Fruit fly (Drosophila melanogaster): ENCODE results near the gene ine.

Gene ine

dm6 chr2L:4442010-4442587, 34.7 kb downstream of the ine start, which contains the start of the genes Sfp24F and CG15432 (continued):
- TF ChIP-seq CG6765 (GFP tag; optimal IDR thresholded peaks at IDR 0.05), result no peak
- TF ChIP-seq dimm (GFP tag; IDR thresholded peaks at IDR 0.05), result no peak
- no peak for TF ChIP-seq lbe (GFP tag; optimal IDR thresholded peaks at IDR 0.05)
- no peak for TF ChIP-seq CG9932 (GFP tag; IDR thresholded peaks at IDR 0.05)
- TF ChIP-seq jigr1 (GFP tag; IDR thresholded peaks at IDR 0.05), result no peak
- no peak for TF ChIP-seq wek (GFP tag; optimal IDR thresholded peaks at IDR 0.05)
- no peak for TF ChIP-seq luna (GFP tag; optimal IDR thresholded peaks at IDR 0.05)
- no peak for TF ChIP-seq CG12104 (GFP tag; optimal IDR thresholded peaks at IDR 0.05)
- no peak for TF ChIP-seq fru (optimal IDR thresholded peaks at IDR 0.05)
- no peak for TF ChIP-seq jumu (GFP tag; optimal IDR thresholded peaks at IDR 0.05)
- no peak for TF ChIP-seq Asciz (GFP tag; optimal IDR thresholded peaks at IDR 0.05)
- no peak for TF ChIP-seq CG3065 (GFP tag; optimal IDR thresholded peaks at IDR 0.05)
- TF ChIP-seq Trl (optimal IDR thresholded peaks at IDR 0.05), result no peak
- TF ChIP-seq Trl (GFP tag; optimal IDR thresholded peaks at IDR 0.05), result no peak
- no peak for TF ChIP-seq gcm2 (GFP tag; optimal IDR thresholded peaks at IDR 0.05)
- TF ChIP-seq bbx (GFP tag; IDR thresholded peaks at IDR 0.05; ENCODE audit: partially characterized antibody), result peak; percentile 41; the same call in 1 of the 2 replicates
- 0 out of 3 replicates have a peak, but pooled peaks have one; percentile 34 for TF ChIP-seq Doc3 (GFP tag; IDR thresholded peaks at IDR 0.05; ENCODE audit: partially characterized antibody)
- TF ChIP-seq trem (tag; optimal IDR thresholded peaks at IDR 0.05), result peak; percentile 43
- TF ChIP-seq CG3838 (GFP tag; optimal IDR thresholded peaks at IDR 0.05), result no peak
- no peak for TF ChIP-seq CG32772 (GFP tag; IDR thresholded peaks at IDR 0.05)
- TF ChIP-seq ap (GFP tag; IDR thresholded peaks at IDR 0.05), result no peak
- TF ChIP-seq TFAM (GFP tag; optimal IDR thresholded peaks at IDR 0.05), result no peak
- no peak for TF ChIP-seq CG15011 (GFP tag; optimal IDR thresholded peaks at IDR 0.05)
- TF ChIP-seq ato (GFP tag; IDR thresholded peaks at IDR 0.05; ENCODE audit: partially characterized antibody), result 0 out of 2 replicates have a peak, but pooled peaks have one; percentile 11
- no peak for TF ChIP-seq cad (GFP tag; optimal IDR thresholded peaks at IDR 0.05)

dm6 chr2L:4440881-4441737, 35.7 kb downstream of the ine start, which contains the start of gene CG15431:
Gene CG15431, minus strand, starts transcription at chr2L:4441282.
- peak; percentile 67 for TF ChIP-seq sd (tag; optimal IDR thresholded peaks at IDR 0.05)
- 0 out of 3 replicates have a peak, but pooled peaks have one; percentile 21 for TF ChIP-seq CG11093 (GFP tag; IDR thresholded peaks at IDR 0.05)
- 0 out of 2 replicates have a peak, but pooled peaks have one; percentile 15 for TF ChIP-seq CG42726 (GFP tag; IDR thresholded peaks at IDR 0.05; ENCODE audit: partially characterized antibody)
- no peak for TF ChIP-seq bigmax (GFP tag; optimal IDR thresholded peaks at IDR 0.05)
- peak; percentile 65 for TF ChIP-seq ewg (GFP tag; optimal IDR thresholded peaks at IDR 0.05)
- peak; percentile 25 for TF ChIP-seq CG18011 (GFP tag; optimal IDR thresholded peaks at IDR 0.05)
- no peak for TF ChIP-seq Dfd (GFP tag; optimal IDR thresholded peaks at IDR 0.05)
- no peak for TF ChIP-seq fd102C (GFP tag; optimal IDR thresholded peaks at IDR 0.05)
- TF ChIP-seq gce (GFP tag; IDR thresholded peaks at IDR 0.05), result no peak
- no peak for TF ChIP-seq CG5953 (GFP tag; IDR thresholded peaks at IDR 0.05)
- no peak for TF ChIP-seq odd (GFP tag; optimal IDR thresholded peaks at IDR 0.05)
- TF ChIP-seq Lhr (GFP tag; optimal IDR thresholded peaks at IDR 0.05), result no peak
- TF ChIP-seq Adf1 (GFP tag; IDR thresholded peaks at IDR 0.05), result peak; percentile 42; the same call in 1 of the 2 replicates
- no peak for TF ChIP-seq toy (GFP tag; IDR thresholded peaks at IDR 0.05)
- peak; percentile 53; the same call in 1 of the 2 replicates for TF ChIP-seq seq (GFP tag; IDR thresholded peaks at IDR 0.05)
- no peak for TF ChIP-seq CG12769 (tag; optimal IDR thresholded peaks at IDR 0.05)
- no peak for TF ChIP-seq tio (GFP tag; optimal IDR thresholded peaks at IDR 0.05)
- no peak for TF ChIP-seq Dll (GFP tag; IDR thresholded peaks at IDR 0.05; ENCODE audit: partially characterized antibody)
- peak; percentile 31 for TF ChIP-seq nmo (GFP tag; optimal IDR thresholded peaks at IDR 0.05)
- no peak for TF ChIP-seq ro (GFP tag; IDR thresholded peaks at IDR 0.05)
- no peak for TF ChIP-seq kah (GFP tag; optimal IDR thresholded peaks at IDR 0.05)
- TF ChIP-seq CG17361 (GFP tag; IDR thresholded peaks at IDR 0.05), result no peak
- no peak for TF ChIP-seq CG12236 (GFP tag; optimal IDR thresholded peaks at IDR 0.05)
- no peak for TF ChIP-seq unc-4 (GFP tag; IDR thresholded peaks at IDR 0.05; ENCODE audit: partially characterized antibody)
- TF ChIP-seq h (optimal IDR thresholded peaks at IDR 0.05), result no peak
- TF ChIP-seq CG32772 (GFP tag; IDR thresholded peaks at IDR 0.05), result peak; percentile 36; the same call in 1 of the 2 replicates
